Fruit fly (Drosophila melanogaster): ENCODE data around the gene Cpr78Ca.

The Cpr78Ca gene

dm6 chr3L:21252932-21253760, 39.5 kb downstream of the Cpr78Ca start:
- no peak for TF ChIP-seq noc (tag; optimal IDR thresholded peaks at IDR 0.05)

dm6 chr3L:21252525-21252924, 40.1 kb downstream of the Cpr78Ca start:
- no peak for TF ChIP-seq noc (tag; optimal IDR thresholded peaks at IDR 0.05)

- TF ChIP-seq noc (tag; optimal IDR thresholded peaks at IDR 0.05), result no peak
Measured at dm6 chr3L:21251381-21251780, 41.2 kb downstream of the Cpr78Ca start.

- TF ChIP-seq noc (tag; optimal IDR thresholded peaks at IDR 0.05), result no peak
Measured at dm6 chr3L:21243417-21243816, 49.2 kb downstream of the Cpr78Ca start.

dm6 chr3L:21242958-21243357, 49.6 kb downstream of the Cpr78Ca start:
- no peak for TF ChIP-seq noc (tag; optimal IDR thresholded peaks at IDR 0.05)
